Worm (Caenorhabditis elegans) whole organism, young adult: ENCODE results near the gene enu-3.2.

ENCODE experiments used
- B0035.1 ChIP-seq: sonication (generic microtip); optimal IDR thresholded peaks from 2 replicates; lab custom pipeline; 2016; ENCODE audit warnings: missing genetic modification characterization, mild to moderate bottlenecking, missing compliant biosample characterization, missing genotype, missing genetic modification reagents
- B0261.1 ChIP-seq: sonication (generic microtip); optimal IDR thresholded peaks from 2 replicates; lab custom pipeline; 2016; ENCODE audit warnings: mild to moderate bottlenecking, missing genetic modification characterization, moderate library complexity, missing compliant biosample characterization
- D2030.7 ChIP-seq: fragments of 200-800 bp; sonication (Bioruptor generic); IDR thresholded peaks from 2 replicates; pipeline ENCODE4 v1.3.6; 2022; ENCODE audit warnings: missing genetic modification reagents, missing genetic modification characterization, missing compliant biosample characterization
- F57C9.4 ChIP-seq: sonication (generic microtip); optimal IDR thresholded peaks from 2 replicates; lab custom pipeline; 2017; ENCODE audit warnings: mild to moderate bottlenecking, missing genetic modification characterization, missing compliant biosample characterization
- K11D2.4 ChIP-seq: fragments of 200-800 bp; sonication (Bioruptor generic); IDR thresholded peaks from 2 replicates; pipeline ENCODE4 v1.3.6; 2022; ENCODE audit warnings: missing genetic modification reagents, missing genetic modification characterization, missing compliant biosample characterization
- K12H6.12 ChIP-seq: fragments of 200-800 bp; sonication (Bioruptor generic); optimal IDR thresholded peaks from 2 replicates; lab custom pipeline; 2018; ENCODE audit warnings: mild to moderate bottlenecking, missing genetic modification characterization, missing compliant biosample characterization
- Y53F4B.3 ChIP-seq: fragments of 200-800 bp; sonication (Bioruptor generic); IDR thresholded peaks from 2 replicates; pipeline ENCODE4 v1.3.6; 2022; ENCODE audit warnings: missing genetic modification reagents, missing genetic modification characterization, missing compliant biosample characterization
- Y53G8AR.9 ChIP-seq: fragments of 200-800 bp; sonication (Bioruptor generic); conservative IDR thresholded peaks from 2 replicates; pipeline ENCODE4 v1.3.6; 2022; ENCODE audit warnings: missing genetic modification reagents, missing genetic modification characterization, missing compliant biosample characterization
- ama-1 ChIP-seq, 3 experiments: fragments of 150-350 bp in 1 of 3; sonication (generic microtip) in 2 of 3; optimal IDR thresholded peaks; 2 replicates each; lab custom pipeline; 2014 to 2018; ENCODE audit warnings: missing biosample characterization in 2 of 3, missing genetic modification characterization in 2 of 3, missing genetic modification reagents in 2 of 3
- aptf-3 ChIP-seq: fragments of 200-800 bp; sonication (Bioruptor generic); IDR thresholded peaks from 2 replicates; pipeline ENCODE4 v1.3.6; 2022; ENCODE audit warnings: missing genetic modification characterization, missing compliant biosample characterization
- bed-2 ChIP-seq: fragments of 200-800 bp; sonication (Bioruptor generic); IDR thresholded peaks from 2 replicates; pipeline ENCODE4 v1.3.6; 2022; ENCODE audit warnings: missing genetic modification reagents, missing genetic modification characterization, missing compliant biosample characterization
- ceh-40 ChIP-seq: fragments of 200-800 bp; sonication (Bioruptor generic); IDR thresholded peaks from 2 replicates; pipeline ENCODE4 v1.3.6; 2022; ENCODE audit warnings: missing genetic modification characterization, missing compliant biosample characterization
- ceh-91 ChIP-seq: fragments of 200-800 bp; sonication (Bioruptor generic); IDR thresholded peaks from 2 replicates; pipeline ENCODE4 v1.3.6; 2022; ENCODE audit warnings: missing genetic modification reagents, missing genetic modification characterization, missing compliant biosample characterization
- dox-1 ChIP-seq: fragments of 200-800 bp; sonication (Bioruptor generic); IDR thresholded peaks from 2 replicates; pipeline ENCODE4 v1.3.6; 2022; ENCODE audit warnings: missing genetic modification reagents, missing genetic modification characterization, missing compliant biosample characterization
- dpff-1 ChIP-seq: sonication (generic microtip); optimal IDR thresholded peaks from 2 replicates; lab custom pipeline; 2017; ENCODE audit warnings: mild to moderate bottlenecking, missing genetic modification characterization, missing compliant biosample characterization
- egl-44 ChIP-seq: fragments of 200-800 bp; sonication (Bioruptor generic); IDR thresholded peaks from 2 replicates; pipeline ENCODE4 v1.3.6; 2022; ENCODE audit warnings: missing genetic modification reagents, missing genetic modification characterization, missing compliant biosample characterization
- egrh-3 ChIP-seq: fragments of 200-800 bp; sonication (Bioruptor generic); IDR thresholded peaks from 2 replicates; pipeline ENCODE4 v1.3.6; 2022; ENCODE audit warnings: missing genetic modification reagents, missing genetic modification characterization, missing compliant biosample characterization
- gei-17 ChIP-seq: fragments of 200-800 bp; sonication (Bioruptor generic); optimal IDR thresholded peaks from 2 replicates; lab custom pipeline; 2018; ENCODE audit warnings: mild to moderate bottlenecking, missing genetic modification characterization, missing compliant biosample characterization
- hmg-1.2 ChIP-seq: fragments of 200-800 bp; sonication (Bioruptor generic); IDR thresholded peaks from 2 replicates; pipeline ENCODE4 v1.3.6; 2022; ENCODE audit warnings: missing genetic modification reagents, missing genetic modification characterization, missing compliant biosample characterization
- lag-1 ChIP-seq: fragments of 200-800 bp; sonication (Bioruptor generic); IDR thresholded peaks from 2 replicates; pipeline ENCODE4 v1.3.6; 2022; ENCODE audit warnings: missing genetic modification reagents, missing genetic modification characterization, missing compliant biosample characterization
- lin-40 ChIP-seq: sonication (generic microtip); optimal IDR thresholded peaks from 2 replicates; lab custom pipeline; 2016; ENCODE audit warnings: missing genetic modification characterization, mild to moderate bottlenecking, missing compliant biosample characterization, missing genotype, missing genetic modification reagents
- lir-1 ChIP-seq: fragments of 200-800 bp; sonication (Bioruptor generic); conservative IDR thresholded peaks from 2 replicates; pipeline ENCODE4 v1.3.6; 2022; ENCODE audit warnings: missing genetic modification reagents, missing genetic modification characterization, missing compliant biosample characterization
- mel-28 ChIP-seq: sonication (generic microtip); optimal IDR thresholded peaks from 2 replicates; lab custom pipeline; 2016; ENCODE audit warnings: borderline replicate concordance, mild to moderate bottlenecking, missing genetic modification characterization, missing compliant biosample characterization
- mxl-1 ChIP-seq: sonication (generic microtip); optimal IDR thresholded peaks from 2 replicates; lab custom pipeline; 2016; ENCODE audit warnings: missing genetic modification characterization, missing compliant biosample characterization
- nhr-80 ChIP-seq: sonication (generic microtip); optimal IDR thresholded peaks from 2 replicates; lab custom pipeline; 2016; ENCODE audit warnings: missing genetic modification characterization, missing compliant biosample characterization
- nhr-90 ChIP-seq: sonication (generic microtip); optimal IDR thresholded peaks from 2 replicates; lab custom pipeline; 2016; ENCODE audit warnings: missing genotype, mild to moderate bottlenecking, missing genetic modification characterization, missing compliant biosample characterization
- pbrm-1 ChIP-seq: fragments of 200-800 bp; sonication (Bioruptor generic); IDR thresholded peaks from 2 replicates; pipeline ENCODE4 v1.3.6; 2022; ENCODE audit warnings: missing genetic modification reagents, missing genetic modification characterization, missing compliant biosample characterization
- pha-4 ChIP-seq: fragments of 150-350 bp; sonication (generic microtip); optimal IDR thresholded peaks from 2 replicates; lab custom pipeline; 2014; ENCODE audit warnings: missing biosample characterization, missing genetic modification reagents, missing genetic modification characterization
- rec-8 ChIP-seq, 2 experiments: sonication (generic microtip); optimal IDR thresholded peaks; 2 replicates each; lab custom pipeline; 2016; ENCODE audit warnings: mild to moderate bottlenecking in 2 of 2, missing genetic modification characterization in 2 of 2, missing genetic modification reagents in 2 of 2, missing genotype in 2 of 2, missing biosample characterization in 1 of 2, missing compliant biosample characterization in 1 of 2, moderate library complexity in 1 of 2
- rpc-1 ChIP-seq, 2 experiments: fragments of 150-350 bp in 1 of 2; sonication (generic microtip) in 1 of 2; optimal IDR thresholded peaks; 2 replicates each; lab custom pipeline; 2014 to 2018; ENCODE audit warnings: missing biosample characterization in 1 of 2, missing genetic modification characterization in 1 of 2, missing genetic modification reagents in 1 of 2, missing genotype in 1 of 2
- sdz-38 ChIP-seq: sonication (generic microtip); optimal IDR thresholded peaks from 2 replicates; lab custom pipeline; 2016; ENCODE audit warnings: missing genotype, missing genetic modification characterization, missing compliant biosample characterization
- tlf-1 ChIP-seq: fragments of 200-800 bp; sonication (Bioruptor generic); optimal IDR thresholded peaks from 2 replicates; lab custom pipeline; 2018; ENCODE audit warnings: mild to moderate bottlenecking, missing genetic modification characterization, missing compliant biosample characterization
- zfh-2 ChIP-seq: fragments of 200-800 bp; sonication (Bioruptor generic); conservative IDR thresholded peaks from 2 replicates; pipeline ENCODE4 v1.3.6; 2022; ENCODE audit warnings: missing genetic modification reagents, missing genetic modification characterization, missing compliant biosample characterization
- ztf-26 ChIP-seq: sonication (generic microtip); optimal IDR thresholded peaks from 2 replicates; lab custom pipeline; 2017; ENCODE audit warnings: missing genetic modification characterization, missing compliant biosample characterization
- ztf-6 ChIP-seq: fragments of 200-800 bp; sonication (Bioruptor generic); IDR thresholded peaks from 2 replicates; pipeline ENCODE4 v1.3.6; 2022; ENCODE audit warnings: missing genetic modification reagents, missing genetic modification characterization, missing compliant biosample characterization

Gene enu-3.2

DNA sequence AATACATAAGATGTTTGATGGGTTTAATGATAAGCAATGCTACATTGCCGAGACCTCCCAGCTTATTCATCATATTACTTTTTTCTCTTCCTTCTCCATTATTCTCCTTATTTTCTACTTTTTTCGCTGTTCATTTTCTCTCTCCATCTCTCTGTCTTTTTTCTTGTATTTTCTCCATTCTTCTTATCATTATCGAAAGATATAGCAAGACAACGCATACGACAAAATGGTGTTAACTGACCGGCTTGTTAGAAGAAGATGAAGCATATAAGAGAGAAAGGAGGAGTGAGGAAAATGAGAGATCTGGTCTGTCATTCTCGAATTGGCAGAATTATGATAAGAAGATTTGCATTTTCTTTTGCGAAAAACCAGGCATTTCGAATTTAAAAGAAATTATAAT lies 18.2 kb downstream of the enu-3.2 start:
- no peak for TF ChIP-seq bed-2 (GFP tag; lab: Robert Waterston, UW)
- no peak for TF ChIP-seq rpc-1 (optimal IDR thresholded peaks at IDR 0.05; lab: Kevin White, UChicago)
- TF ChIP-seq rpc-1 (tag; optimal IDR thresholded peaks at IDR 0.05; lab: Kevin White, UChicago), result no peak
- TF ChIP-seq mxl-1 (tag; lab: Kevin White, UChicago), result no peak
- TF ChIP-seq egl-44 (GFP tag; lab: Robert Waterston, UW), result no peak
- TF ChIP-seq ztf-26 (tag; lab: Kevin White, UChicago), result no peak

DNA sequence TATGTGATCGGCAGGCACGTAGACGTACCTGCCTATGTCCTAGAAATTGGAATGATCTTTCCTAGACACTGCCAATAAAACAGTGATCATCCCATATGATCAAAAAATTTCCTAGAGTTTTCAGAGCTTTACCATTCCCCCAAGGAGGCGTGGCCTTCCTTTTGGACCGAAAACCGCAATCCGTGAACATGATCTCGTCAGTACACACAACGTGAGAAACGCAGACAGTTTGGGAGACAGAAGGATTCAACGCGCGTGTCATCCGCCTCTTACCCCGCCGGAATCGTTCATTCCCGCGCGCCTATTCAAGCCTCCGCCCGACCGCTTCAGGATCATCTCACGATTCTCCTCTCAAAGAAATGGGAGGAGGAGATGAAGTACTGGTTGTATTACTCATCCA lies 19.6 kb downstream of the enu-3.2 start, which contains the start of gene B0393.5:
TSS of gene B0393.5 (plus strand) at position 301 of the 400 bp plus-strand sequence.
- TF ChIP-seq mel-28 (tag; lab: Kevin White, UChicago) (no peak), dox-1 (GFP tag; lab: Robert Waterston, UW) (no peak), ztf-26 (tag; lab: Kevin White, UChicago) (no peak), B0261.1 (no peak), K11D2.4 (GFP tag; lab: Robert Waterston, UW) (no peak), mxl-1 (tag; lab: Kevin White, UChicago) (no peak), lir-1 (GFP tag; lab: Robert Waterston, UW) (no peak), aptf-3 (GFP tag; lab: Robert Waterston, UW) (no peak), lin-40 (tag; lab: Kevin White, UChicago) (no peak), nhr-90 (tag; lab: Kevin White, UChicago) (no peak), lag-1 (no peak), gei-17 (GFP tag; lab: Kevin White, UChicago) (no peak), bed-2 (GFP tag; lab: Robert Waterston, UW) (no peak), ztf-6 (no peak), F57C9.4 (tag; lab: Kevin White, UChicago) (no peak), B0035.1 (tag; lab: Kevin White, UChicago) (no peak), K12H6.12 (tag; lab: Kevin White, UChicago) (no peak), pha-4 (no peak), Y53F4B.3 (GFP tag; lab: Robert Waterston, UW) (no peak), ama-1 (optimal IDR thresholded peaks at IDR 0.05; lab: Kevin White, UChicago) (no peak), ama-1 (GFP tag; optimal IDR thresholded peaks at IDR 0.05; lab: Kevin White, UChicago) (no peak)

DNA sequence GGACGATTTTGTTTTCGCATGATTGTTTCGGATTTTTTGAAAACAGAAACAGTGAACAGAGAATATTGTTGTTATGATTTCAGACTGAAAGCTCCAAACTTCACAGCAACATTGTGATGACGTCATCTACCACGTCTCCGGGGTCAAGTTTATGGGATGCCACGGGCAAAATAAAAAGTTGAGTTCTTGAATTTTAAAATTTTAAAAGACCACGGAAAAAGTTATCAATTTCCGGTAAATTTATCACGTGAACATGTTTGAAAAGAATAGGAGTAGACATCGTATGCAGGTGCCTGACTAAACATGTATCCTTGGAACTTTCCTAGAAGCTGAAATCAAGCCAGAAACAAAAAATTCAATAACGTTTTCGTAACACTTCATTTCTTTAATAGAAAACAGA lies 21.5 kb downstream of the enu-3.2 start, which contains the start of gene B0393.4:
TSS of gene B0393.4 (minus strand) at position 101 of the 400 bp plus-strand sequence.
- no peak for TF ChIP-seq Y53G8AR.9 (GFP tag; lab: Robert Waterston, UW)
- TF ChIP-seq nhr-80, result no peak
- TF ChIP-seq K12H6.12 (tag; lab: Kevin White, UChicago), result no peak
- no peak for TF ChIP-seq sdz-38 (tag; lab: Kevin White, UChicago)
- no peak for TF ChIP-seq dpff-1 (tag; lab: Kevin White, UChicago)
- no peak for TF ChIP-seq tlf-1 (GFP tag; lab: Kevin White, UChicago)
- no peak for TF ChIP-seq ceh-40 (GFP tag; lab: Robert Waterston, UW)
- TF ChIP-seq D2030.7, result no peak
- TF ChIP-seq rec-8 (tag; optimal IDR thresholded peaks at IDR 0.05; lab: Kevin White, UChicago), result no peak
- TF ChIP-seq pbrm-1, result no peak
- TF ChIP-seq K11D2.4 (GFP tag; lab: Robert Waterston, UW), result no peak

DNA sequence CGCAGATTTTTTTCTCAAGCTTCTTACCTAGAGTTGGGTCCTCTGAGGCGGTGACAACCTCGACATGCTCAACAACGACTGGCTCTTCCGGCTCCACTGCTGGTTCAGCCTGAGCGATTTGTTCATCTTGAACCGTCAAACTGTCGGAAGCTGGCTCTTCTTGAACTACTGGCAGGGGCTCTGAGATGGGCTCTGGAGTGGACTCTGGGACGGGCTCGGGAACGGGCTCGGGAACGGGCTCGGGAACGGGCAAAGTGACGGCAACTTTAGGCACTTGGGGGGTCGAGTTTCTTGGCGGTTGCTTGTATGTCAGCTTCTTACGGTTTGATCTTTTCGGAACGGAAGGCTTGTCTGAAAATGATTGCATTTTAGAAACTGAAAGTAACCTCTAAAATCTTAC lies 22.2 kb downstream of the enu-3.2 start:
- TF ChIP-seq egrh-3 (GFP tag; lab: Robert Waterston, UW) (peak; percentile 41; the same call in 1 of the 2 replicates), ceh-91 (no peak), zfh-2 (GFP tag; lab: Robert Waterston, UW) (peak; percentile 81), hmg-1.2 (GFP tag; lab: Robert Waterston, UW) (no peak)
